Worm (Caenorhabditis elegans): Measurements from ENCODE around the gene F52B11.2.
A peak's percentile ranks its signal among the peaks of the same experiment; 100 is the strongest.

Gene F52B11.2

ce11 chrIV:14071466-14071865 lies 11.9 kb upstream of the F52B11.2 start, which contains the start of gene ccar-1:
ccar-1 (plus strand) TSS chrIV:14071548.
- TF ChIP-seq nhr-43 (tag; optimal IDR thresholded peaks at IDR 0.05; ENCODE audit: poor library complexity, severe bottlenecking) (peak; percentile 18), snpc-4 (tag; optimal IDR thresholded peaks at IDR 0.05) (no peak)

ce11 chrIV:14072011-14072649 lies 11.2 kb upstream of the F52B11.2 start:
- TF ChIP-seq ama-1 (optimal IDR thresholded peaks at IDR 0.05) (peak; percentile 90), ZK546.5 (tag; optimal IDR thresholded peaks at IDR 0.05) (no peak), elt-2 (tag; optimal IDR thresholded peaks at IDR 0.05) (peak; percentile 1), nhr-43 (tag; optimal IDR thresholded peaks at IDR 0.05; ENCODE audit: poor library complexity, severe bottlenecking) (no peak), fkh-10 (GFP tag; optimal IDR thresholded peaks at IDR 0.05) (no peak)

- no peak for TF ChIP-seq nfya-1 (tag; optimal IDR thresholded peaks at IDR 0.05; ENCODE audit: insufficient read depth)
- TF ChIP-seq elt-1 (tag; optimal IDR thresholded peaks at IDR 0.05), result no peak
- no peak for TF ChIP-seq nhr-12 (tag; optimal IDR thresholded peaks at IDR 0.05)
- TF ChIP-seq daf-12 (tag; optimal IDR thresholded peaks at IDR 0.05), result no peak
- no peak for TF ChIP-seq nhr-77 (tag; optimal IDR thresholded peaks at IDR 0.05)
- TF ChIP-seq nhr-23 (tag; optimal IDR thresholded peaks at IDR 0.05), result no peak
- TF ChIP-seq mml-1 (tag; optimal IDR thresholded peaks at IDR 0.05), result no peak
- no peak for TF ChIP-seq ama-1 (optimal IDR thresholded peaks at IDR 0.05)
- TF ChIP-seq ceh-16 (tag; optimal IDR thresholded peaks at IDR 0.05), result no peak
- TF ChIP-seq skn-1 (tag; optimal IDR thresholded peaks at IDR 0.05), result no peak
- no peak for TF ChIP-seq pqm-1 (tag; optimal IDR thresholded peaks at IDR 0.05)
- no peak for TF ChIP-seq ztf-11 (tag; optimal IDR thresholded peaks at IDR 0.05)
- TF ChIP-seq snpc-4 (tag; optimal IDR thresholded peaks at IDR 0.05), result no peak
- no peak for TF ChIP-seq lsy-12 (tag; optimal IDR thresholded peaks at IDR 0.05)
- no peak for TF ChIP-seq nhr-76 (tag; optimal IDR thresholded peaks at IDR 0.05)
- no peak for TF ChIP-seq sea-2 (GFP tag; optimal IDR thresholded peaks at IDR 0.05)
- no peak for TF ChIP-seq ztf-4 (tag; optimal IDR thresholded peaks at IDR 0.05)
- no peak for TF ChIP-seq pha-4 (tag; optimal IDR thresholded peaks at IDR 0.05)
Measured at ce11 chrIV:14074456-14074855, 8.9 kb upstream of the F52B11.2 start.

ce11 chrIV:14077135-14077534 lies 6.2 kb upstream of the F52B11.2 start, which contains the start of gene cfp-1:
cfp-1 (plus strand) TSS chrIV:14077435.
- TF ChIP-seq pha-4 (tag; optimal IDR thresholded peaks at IDR 0.05) (no peak), elt-3 (tag; optimal IDR thresholded peaks at IDR 0.05) (no peak), lin-39 (tag; optimal IDR thresholded peaks at IDR 0.05) (no peak), nhr-76 (tag; optimal IDR thresholded peaks at IDR 0.05) (no peak), ceh-28 (tag; optimal IDR thresholded peaks at IDR 0.05) (no peak), ceh-16 (tag; optimal IDR thresholded peaks at IDR 0.05) (no peak), aly-2 (tag; optimal IDR thresholded peaks at IDR 0.05) (no peak), nhr-25 (tag; optimal IDR thresholded peaks at IDR 0.05) (no peak), tbx-2 (tag; optimal IDR thresholded peaks at IDR 0.05) (no peak), daf-12 (tag; optimal IDR thresholded peaks at IDR 0.05) (no peak)

ce11 chrIV:14082956-14083355 lies 412 bp upstream of the F52B11.2 start:
- TF ChIP-seq elt-1 (tag; optimal IDR thresholded peaks at IDR 0.05) (peak; percentile 4), nhr-25 (tag; optimal IDR thresholded peaks at IDR 0.05) (no peak)

- TF ChIP-seq nhr-12 (tag; optimal IDR thresholded peaks at IDR 0.05), result no peak
- peak; percentile 59 for TF ChIP-seq elt-1 (tag; optimal IDR thresholded peaks at IDR 0.05)
- no peak for TF ChIP-seq eor-1 (tag; optimal IDR thresholded peaks at IDR 0.05)
- TF ChIP-seq nhr-23 (tag; optimal IDR thresholded peaks at IDR 0.05), result peak; percentile 78
- no peak for TF ChIP-seq nhr-76 (tag; optimal IDR thresholded peaks at IDR 0.05)
- TF ChIP-seq R02D3.7 (tag; optimal IDR thresholded peaks at IDR 0.05), result no peak
- no peak for TF ChIP-seq nhr-43 (tag; optimal IDR thresholded peaks at IDR 0.05; ENCODE audit: poor library complexity, severe bottlenecking)
Measured at ce11 chrIV:14086395-14086794, 3.0 kb downstream of the F52B11.2 start.

Data from whole organism, L3 larva.